Fruit fly (Drosophila melanogaster) whole organism, embryonic: ENCODE measurements around the gene Datp.
A peak's percentile ranks its signal among the peaks of the same experiment; 100 is the strongest.

Source experiments
- CG11560 ChIP-seq: fragments of 200-800 bp; sonication (Bioruptor generic); IDR thresholded peaks from 3 replicates; pipeline ENCODE4 v1.3.6; 2022; ENCODE audit warnings: missing biosample characterization, missing genetic modification characterization
- CG11723 ChIP-seq: fragments of 200-800 bp; sonication (Bioruptor generic); optimal IDR thresholded peaks from 2 replicates; lab custom pipeline; 2017; ENCODE audit warnings: missing biosample characterization, mild to moderate bottlenecking, missing genetic modification characterization
- CG12769 ChIP-seq: fragments of 200-800 bp; sonication (Bioruptor generic); optimal IDR thresholded peaks from 2 replicates; lab custom pipeline; 2019; ENCODE audit warnings: missing biosample characterization, mild to moderate bottlenecking, missing genetic modification characterization, moderate library complexity
- CG14050 ChIP-seq: fragments of 200-800 bp; sonication (Bioruptor generic); IDR thresholded peaks from 3 replicates; pipeline ENCODE4 v1.3.6; 2022; ENCODE audit warnings: missing biosample characterization, missing genetic modification characterization
- CG15479 ChIP-seq: fragments of 200-800 bp; sonication (Bioruptor generic); optimal IDR thresholded peaks from 3 replicates; lab custom pipeline; 2019; ENCODE audit warnings: missing biosample characterization, mild to moderate bottlenecking, missing genetic modification characterization, moderate library complexity
- CG16863 ChIP-seq: fragments of 200-800 bp; sonication (Bioruptor generic); optimal IDR thresholded peaks from 3 replicates; lab custom pipeline; 2016; ENCODE audit warnings: missing biosample characterization, missing genetic modification characterization
- CG17802 ChIP-seq: fragments of 200-800 bp; sonication (Bioruptor generic); optimal IDR thresholded peaks from 2 replicates; lab custom pipeline; 2018; ENCODE audit warnings: missing biosample characterization, mild to moderate bottlenecking, missing genetic modification characterization, moderate library complexity
- CG18764 ChIP-seq: fragments of 200-800 bp; sonication (Bioruptor generic); optimal IDR thresholded peaks from 3 replicates; lab custom pipeline; 2016; ENCODE audit warnings: missing biosample characterization, missing genetic modification characterization
- CG33557 ChIP-seq: fragments of 200-800 bp; sonication (Bioruptor generic); optimal IDR thresholded peaks from 2 replicates; lab custom pipeline; 2019; ENCODE audit warnings: missing biosample characterization, mild to moderate bottlenecking, missing genetic modification characterization, moderate library complexity
- CG4707 ChIP-seq: fragments of 200-800 bp; sonication (Bioruptor generic); optimal IDR thresholded peaks from 2 replicates; lab custom pipeline; 2018; ENCODE audit warnings: missing biosample characterization, mild to moderate bottlenecking, missing genetic modification characterization, moderate library complexity
- CG4730 ChIP-seq: fragments of 200-800 bp; sonication (Bioruptor generic); IDR thresholded peaks from 2 replicates; pipeline ENCODE4 v1.3.6; 2022; ENCODE audit warnings: missing biosample characterization, missing genetic modification characterization
- CG7839 ChIP-seq: fragments of 200-800 bp; sonication (Bioruptor generic); optimal IDR thresholded peaks from 3 replicates; lab custom pipeline; 2018; ENCODE audit warnings: missing biosample characterization, mild to moderate bottlenecking, missing genetic modification characterization, moderate library complexity
- CG7963 ChIP-seq: fragments of 200-800 bp; sonication (Bioruptor generic); IDR thresholded peaks from 3 replicates; pipeline ENCODE4 v1.3.6; 2022; ENCODE audit warnings: missing biosample characterization, missing genetic modification characterization; ENCODE audit not compliant: partially characterized antibody
- CG8359 ChIP-seq: fragments of 200-800 bp; sonication (Bioruptor generic); optimal IDR thresholded peaks from 2 replicates; lab custom pipeline; 2017; ENCODE audit warnings: missing biosample characterization, mild to moderate bottlenecking, missing genetic modification characterization, borderline replicate concordance
- CG9215 ChIP-seq: fragments of 200-800 bp; sonication (Bioruptor generic); IDR thresholded peaks from 2 replicates; pipeline ENCODE4 v1.3.6; 2022; ENCODE audit warnings: missing biosample characterization, missing genetic modification characterization
- Doc3 ChIP-seq: fragments of 200-800 bp; sonication (Bioruptor generic); IDR thresholded peaks from 3 replicates; pipeline ENCODE4 v1.3.6; 2022; ENCODE audit warnings: missing biosample characterization, missing genetic modification characterization; ENCODE audit not compliant: partially characterized antibody
- Elba2 ChIP-seq: fragments of 200-800 bp; sonication (Bioruptor generic); optimal IDR thresholded peaks from 3 replicates; lab custom pipeline; 2016; ENCODE audit warnings: missing biosample characterization, missing genetic modification characterization
- H15 ChIP-seq: fragments of 200-800 bp; sonication (Bioruptor generic); IDR thresholded peaks from 3 replicates; pipeline ENCODE4 v1.3.6; 2022; ENCODE audit warnings: missing biosample characterization, missing genetic modification characterization
- HLH3B ChIP-seq: fragments of 200-800 bp; sonication (Bioruptor generic); IDR thresholded peaks from 2 replicates; pipeline ENCODE4 v1.3.6; 2022; ENCODE audit warnings: missing biosample characterization, missing genetic modification characterization
- Hand ChIP-seq: fragments of 200-800 bp; sonication (Bioruptor generic); optimal IDR thresholded peaks from 2 replicates; lab custom pipeline; 2017; ENCODE audit warnings: mild to moderate bottlenecking, missing biosample characterization, missing genetic modification reagents, missing genetic modification characterization
- Jarid2 ChIP-seq: fragments of 200-800 bp; sonication (Bioruptor generic); optimal IDR thresholded peaks from 3 replicates; lab custom pipeline; 2017; ENCODE audit warnings: mild to moderate bottlenecking, missing biosample characterization, missing genetic modification reagents, missing genetic modification characterization
- Mad ChIP-seq: fragments of 200-800 bp; sonication (Bioruptor generic); optimal IDR thresholded peaks from 2 replicates; lab custom pipeline; 2016; ENCODE audit warnings: missing biosample characterization, missing genetic modification characterization
- Mrtf ChIP-seq: fragments of 200-800 bp; sonication (Bioruptor generic); IDR thresholded peaks from 3 replicates; pipeline ENCODE4 v1.3.6; 2022; ENCODE audit warnings: missing biosample characterization, missing genetic modification characterization
- Opbp ChIP-seq: fragments of 200-800 bp; sonication (Bioruptor generic); IDR thresholded peaks from 3 replicates; pipeline ENCODE4 v1.3.6; 2022; ENCODE audit warnings: missing biosample characterization, missing genetic modification characterization; ENCODE audit not compliant: partially characterized antibody
- Pdp1 ChIP-seq, 2 experiments: fragments of 200-800 bp; sonication (Bioruptor generic); optimal IDR thresholded peaks; 3 replicates each; lab custom pipeline; 2016; ENCODE audit warnings: missing biosample characterization in 2 of 2, missing genetic modification characterization in 2 of 2, mild to moderate bottlenecking in 1 of 2, moderate library complexity in 1 of 2
- Rx ChIP-seq: fragments of 200-800 bp; sonication (Bioruptor generic); IDR thresholded peaks from 2 replicates; pipeline ENCODE4 v1.3.6; 2022; ENCODE audit warnings: missing biosample characterization, missing genetic modification characterization
- Sox102F ChIP-seq: fragments of 200-800 bp; sonication (Bioruptor generic); optimal IDR thresholded peaks from 2 replicates; lab custom pipeline; 2018; ENCODE audit warnings: missing biosample characterization, mild to moderate bottlenecking, missing genetic modification characterization, moderate library complexity
- Spps ChIP-seq: fragments of 200-800 bp; sonication (Bioruptor generic); optimal IDR thresholded peaks from 2 replicates; lab custom pipeline; 2018; ENCODE audit warnings: missing biosample characterization, mild to moderate bottlenecking, missing genetic modification characterization
- ap ChIP-seq: fragments of 200-800 bp; sonication (Bioruptor generic); IDR thresholded peaks from 2 replicates; pipeline ENCODE4 v1.3.6; 2022; ENCODE audit warnings: missing biosample characterization, missing genetic modification characterization
- bbx ChIP-seq: fragments of 200-800 bp; sonication (Bioruptor generic); IDR thresholded peaks from 2 replicates; pipeline ENCODE4 v1.3.6; 2022; ENCODE audit warnings: missing biosample characterization, missing genetic modification characterization; ENCODE audit not compliant: partially characterized antibody
- bigmax ChIP-seq: fragments of 200-800 bp; sonication (Bioruptor generic); optimal IDR thresholded peaks from 2 replicates; lab custom pipeline; 2018; ENCODE audit warnings: missing biosample characterization, mild to moderate bottlenecking, missing genetic modification characterization
- da ChIP-seq: fragments of 200-800 bp; sonication (Bioruptor generic); optimal IDR thresholded peaks from 2 replicates; lab custom pipeline; 2016; ENCODE audit warnings: missing biosample characterization, missing genetic modification characterization
- dati ChIP-seq: fragments of 200-800 bp; sonication (Bioruptor generic); IDR thresholded peaks from 2 replicates; pipeline ENCODE4 v1.3.6; 2022; ENCODE audit warnings: missing biosample characterization, missing genetic modification characterization
- disco-r ChIP-seq: fragments of 200-800 bp; sonication (Bioruptor generic); optimal IDR thresholded peaks from 2 replicates; lab custom pipeline; 2016; ENCODE audit warnings: missing biosample characterization, missing genetic modification characterization
- dm ChIP-seq: fragments of 200-800 bp; sonication (Bioruptor generic); optimal IDR thresholded peaks from 3 replicates; lab custom pipeline; 2016; ENCODE audit warnings: missing biosample characterization, missing genetic modification characterization
- dmrt99B ChIP-seq: fragments of 200-800 bp; sonication (Bioruptor generic); optimal IDR thresholded peaks from 2 replicates; lab custom pipeline; 2018; ENCODE audit warnings: missing biosample characterization, mild to moderate bottlenecking, missing genetic modification characterization, moderate library complexity
- maf-S ChIP-seq: fragments of 200-800 bp; sonication (Bioruptor generic); optimal IDR thresholded peaks from 2 replicates; lab custom pipeline; 2016; ENCODE audit warnings: missing biosample characterization, missing genetic modification characterization
- mld ChIP-seq: fragments of 200-800 bp; sonication (Bioruptor generic); IDR thresholded peaks from 3 replicates; pipeline ENCODE4 v1.3.6; 2022; ENCODE audit warnings: missing biosample characterization, missing genetic modification characterization; ENCODE audit not compliant: partially characterized antibody
- nmo ChIP-seq: fragments of 200-800 bp; sonication (Bioruptor generic); optimal IDR thresholded peaks from 2 replicates; lab custom pipeline; 2018; ENCODE audit warnings: missing biosample characterization, mild to moderate bottlenecking, missing genetic modification characterization, moderate library complexity
- oc ChIP-seq: fragments of 200-800 bp; sonication (Bioruptor generic); optimal IDR thresholded peaks from 2 replicates; lab custom pipeline; 2018; ENCODE audit warnings: missing biosample characterization, mild to moderate bottlenecking, missing genetic modification characterization, moderate library complexity
- phol ChIP-seq: fragments of 200-800 bp; sonication (Bioruptor generic); optimal IDR thresholded peaks from 3 replicates; lab custom pipeline; 2018; ENCODE audit warnings: missing biosample characterization, mild to moderate bottlenecking, missing genetic modification characterization, moderate library complexity
- pum ChIP-seq: fragments of 200-800 bp; sonication (Bioruptor generic); optimal IDR thresholded peaks from 2 replicates; lab custom pipeline; 2016; ENCODE audit warnings: missing biosample characterization, missing genetic modification characterization
- pzg ChIP-seq: fragments of 200-800 bp; sonication (Bioruptor generic); optimal IDR thresholded peaks from 3 replicates; lab custom pipeline; 2018; ENCODE audit warnings: missing biosample characterization, mild to moderate bottlenecking, missing genetic modification characterization, moderate library complexity
- sna ChIP-seq: fragments of 200-800 bp; sonication (Bioruptor generic); IDR thresholded peaks from 2 replicates; pipeline ENCODE4 v1.3.6; 2022; ENCODE audit warnings: missing biosample characterization, missing genetic modification characterization; ENCODE audit not compliant: partially characterized antibody
- tio ChIP-seq: fragments of 200-800 bp; sonication (Bioruptor generic); optimal IDR thresholded peaks from 2 replicates; lab custom pipeline; 2017; ENCODE audit warnings: missing biosample characterization, missing genetic modification characterization, inconsistent platforms
- ttk ChIP-seq: fragments of 200-800 bp; sonication (Bioruptor generic); IDR thresholded peaks from 2 replicates; pipeline ENCODE4 v2.1.2; 2022; ENCODE audit warnings: missing biosample characterization, missing genetic modification characterization
- vfl ChIP-seq: fragments of 200-800 bp; sonication (Bioruptor generic); optimal IDR thresholded peaks from 2 replicates; lab custom pipeline; 2016; ENCODE audit warnings: missing biosample characterization, missing genetic modification characterization
- zfh1 ChIP-seq: fragments of 200-800 bp; sonication (Bioruptor generic); IDR thresholded peaks from 3 replicates; pipeline ENCODE4 v1.3.6; 2022; ENCODE audit warnings: missing biosample characterization, missing genetic modification characterization
- zfh2 ChIP-seq: fragments of 200-800 bp; sonication (Bioruptor generic); optimal IDR thresholded peaks from 2 replicates; lab custom pipeline; 2016; ENCODE audit warnings: missing biosample characterization, missing genetic modification characterization

Gene Datp

DNA sequence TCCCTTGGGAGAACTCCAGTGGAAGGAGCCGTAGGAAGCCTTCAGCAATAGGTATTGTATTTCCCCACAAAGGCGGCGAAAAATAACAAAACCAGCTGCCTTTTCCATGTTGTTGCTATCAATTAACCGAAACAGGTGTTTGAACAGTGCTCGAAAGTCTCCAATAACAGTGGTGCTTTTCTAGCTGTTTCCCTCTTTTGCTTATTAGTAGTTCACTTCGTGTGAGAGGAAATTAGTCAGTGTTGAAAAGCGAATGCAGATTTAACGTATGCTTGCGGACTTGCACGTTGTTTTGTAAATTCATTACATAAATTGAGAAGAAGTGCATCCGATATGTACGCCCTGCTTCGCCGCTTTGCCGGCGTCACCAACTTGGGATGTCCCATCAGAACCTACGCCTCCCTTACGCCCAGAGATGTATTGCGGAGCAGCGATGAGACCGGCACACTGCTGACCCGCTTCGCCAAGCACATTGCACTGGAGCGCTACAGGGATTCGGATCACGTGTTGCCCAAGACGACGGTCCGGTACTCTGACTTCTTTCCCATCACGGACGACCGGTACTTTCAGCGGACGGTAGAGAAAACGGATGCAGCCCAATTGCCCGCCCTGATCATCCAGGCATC lies at the start of gene Datp, which contains the start of gene CG4619 (continued):
- TF ChIP-seq pum (GFP tag; lab: Kevin White, UChicago): peak; percentile 29
- no peak for TF ChIP-seq ttk (GFP tag; lab: Robert Waterston, UW)
- peak; percentile 6 for TF ChIP-seq Jarid2 (GFP tag; lab: Kevin White, UChicago)
- peak; percentile 65; the same call in 2 of the 3 replicates for TF ChIP-seq H15 (GFP tag; lab: Robert Waterston, UW)
- no peak for TF ChIP-seq CG4730
- TF ChIP-seq sna (GFP tag; lab: Robert Waterston, UW): no peak; the same call in 1 of the 2 replicates
- TF ChIP-seq CG4707 (GFP tag; lab: Kevin White, UChicago): no peak
- TF ChIP-seq CG8359 (GFP tag; lab: Kevin White, UChicago): no peak
- TF ChIP-seq nmo (GFP tag; lab: Kevin White, UChicago): peak; percentile 20
- TF ChIP-seq Rx: no peak
- TF ChIP-seq CG17802 (tag; lab: Kevin White, UChicago): no peak
- peak; percentile 43 for TF ChIP-seq vfl
- peak; percentile 12 to 95 for TF ChIP-seq Pdp1 (GFP tag; optimal IDR thresholded peaks at IDR 0.05; lab: Kevin White, UChicago)
- peak; percentile 52; the same call in 2 of the 3 replicates for TF ChIP-seq zfh1
- TF ChIP-seq pzg (GFP tag; lab: Kevin White, UChicago): peak; percentile 79
- no peak for TF ChIP-seq CG11723 (GFP tag; lab: Kevin White, UChicago)
- no peak for TF ChIP-seq Opbp (GFP tag; lab: Robert Waterston, UW)
- TF ChIP-seq CG9215: peak; percentile 38
- no peak for TF ChIP-seq CG12769
- TF ChIP-seq bigmax: no peak
- no peak for TF ChIP-seq dmrt99B (tag; lab: Kevin White, UChicago)
- TF ChIP-seq tio: no peak
- no peak for TF ChIP-seq Doc3 (GFP tag; lab: Robert Waterston, UW)
- TF ChIP-seq mld (GFP tag; lab: Robert Waterston, UW): no peak
- no peak for TF ChIP-seq Spps (tag; lab: Kevin White, UChicago)
- peak; percentile 14 for TF ChIP-seq Mad
- TF ChIP-seq ap: no peak
- TF ChIP-seq phol (tag; lab: Kevin White, UChicago): peak; percentile 39
- TF ChIP-seq Elba2 (GFP tag; lab: Kevin White, UChicago): peak; percentile 61
- peak; percentile 49 for TF ChIP-seq da
- no peak; the same call in 2 of the 3 replicates for TF ChIP-seq CG14050 (GFP tag; lab: Robert Waterston, UW)
- peak; percentile 77 for TF ChIP-seq zfh2 (GFP tag; lab: Kevin White, UChicago)
- 0 out of 2 replicates have a peak, but pooled peaks have one; percentile 25 for TF ChIP-seq HLH3B (GFP tag; lab: Robert Waterston, UW)
- TF ChIP-seq CG18764 (GFP tag; lab: Kevin White, UChicago): peak; percentile 32
- TF ChIP-seq oc (tag; lab: Kevin White, UChicago): no peak
- no peak for TF ChIP-seq CG11560
- no peak for TF ChIP-seq CG15479 (GFP tag; lab: Kevin White, UChicago)
- no peak for TF ChIP-seq Hand (GFP tag; lab: Kevin White, UChicago)
- peak; percentile 25 for TF ChIP-seq maf-S (GFP tag; lab: Kevin White, UChicago)
- TF ChIP-seq bbx (GFP tag; lab: Robert Waterston, UW): peak; percentile 46
- TF ChIP-seq CG7839: no peak
- TF ChIP-seq Mrtf: no peak
- TF ChIP-seq dati (GFP tag; lab: Robert Waterston, UW): no peak
- TF ChIP-seq disco-r (GFP tag; lab: Kevin White, UChicago): peak; percentile 20
- no peak for TF ChIP-seq CG16863 (GFP tag; lab: Kevin White, UChicago)
- TF ChIP-seq CG7963 (GFP tag; lab: Robert Waterston, UW): no peak; the same call in 2 of the 3 replicates
- TF ChIP-seq Sox102F (GFP tag; lab: Kevin White, UChicago): no peak
- no peak for TF ChIP-seq CG33557 (GFP tag; lab: Kevin White, UChicago)
- TF ChIP-seq dm (GFP tag; lab: Kevin White, UChicago): peak; percentile 89
